Fruit fly (Drosophila melanogaster) whole organism, adult: ENCODE measurements around the gene Cdc14.

ENCODE experiments used
- CG12768 ChIP-seq: fragments of 200-800 bp; sonication (Bioruptor generic); optimal IDR thresholded peaks from 2 replicates; lab custom pipeline; 2017; ENCODE audit warnings: missing biosample characterization, missing genetic modification characterization, mild to moderate bottlenecking, moderate library complexity, missing genetic modification reagents
- CG14711 ChIP-seq: fragments of 200-800 bp; sonication (Bioruptor generic); optimal IDR thresholded peaks from 2 replicates; lab custom pipeline; 2018; ENCODE audit warnings: missing biosample characterization, mild to moderate bottlenecking, missing genetic modification characterization, moderate library complexity
- CG1620 ChIP-seq: fragments of 200-800 bp; sonication (Bioruptor generic); optimal IDR thresholded peaks from 2 replicates; lab custom pipeline; 2016; ENCODE audit warnings: missing biosample characterization, missing genetic modification characterization
- CG5204 ChIP-seq: fragments of 200-800 bp; sonication (Bioruptor generic); optimal IDR thresholded peaks from 2 replicates; lab custom pipeline; 2016; ENCODE audit warnings: missing biosample characterization, missing genetic modification characterization
- CG7045 ChIP-seq: fragments of 200-800 bp; sonication (Bioruptor generic); optimal IDR thresholded peaks from 2 replicates; lab custom pipeline; 2017; ENCODE audit warnings: missing biosample characterization, mild to moderate bottlenecking, missing genetic modification characterization
- Clk ChIP-seq: fragments of 200-800 bp; sonication (Bioruptor generic); optimal IDR thresholded peaks from 2 replicates; lab custom pipeline; 2017; ENCODE audit warnings: missing biosample characterization, missing genetic modification characterization
- Mnt ChIP-seq: fragments of 200-800 bp; sonication (Bioruptor generic); optimal IDR thresholded peaks from 2 replicates; lab custom pipeline; 2016; ENCODE audit warnings: missing biosample characterization, mild to moderate bottlenecking, missing genetic modification characterization
- cnc ChIP-seq, 2 experiments: fragments of >200 bp; optimal IDR thresholded peaks; 2 replicates each; lab custom pipeline; 2017
- kay ChIP-seq: fragments of 200-800 bp; sonication (Bioruptor generic); peaks from one replicate; lab custom pipeline; 2016; ENCODE audit warnings: missing biosample characterization, missing genetic modification characterization, borderline replicate concordance
- ovo ChIP-seq: fragments of 200-800 bp; sonication (Bioruptor generic); optimal IDR thresholded peaks from 2 replicates; lab custom pipeline; 2016; ENCODE audit warnings: missing biosample characterization, missing genetic modification characterization
- pad ChIP-seq: fragments of 200-800 bp; sonication (Bioruptor generic); optimal IDR thresholded peaks from 3 replicates; lab custom pipeline; 2017; ENCODE audit warnings: missing biosample characterization, missing genetic modification characterization, mild to moderate bottlenecking, moderate library complexity, missing genetic modification reagents
- tj ChIP-seq: fragments of 200-800 bp; sonication (Bioruptor generic); optimal IDR thresholded peaks from 3 replicates; lab custom pipeline; 2017; ENCODE audit warnings: missing biosample characterization, mild to moderate bottlenecking, missing genetic modification characterization, moderate library complexity
- toe ChIP-seq: fragments of 200-800 bp; sonication (Bioruptor generic); optimal IDR thresholded peaks from 2 replicates; lab custom pipeline; 2016; ENCODE audit warnings: missing biosample characterization, missing genetic modification characterization

dm6 chr2L:7799804-7800433 is 10.6 kb downstream of the Cdc14 start, which contains the start of the genes Herp and r2d2:
- peak; percentile 94 for TF ChIP-seq CG5204 (GFP tag; lab: Kevin White, UChicago)
- peak; percentile 97 for TF ChIP-seq toe (GFP tag; lab: Kevin White, UChicago)
- peak; percentile 84 for TF ChIP-seq kay (GFP tag; lab: Kevin White, UChicago)
- TF ChIP-seq CG14711 (tag; lab: Kevin White, UChicago), result peak; percentile 85
- peak; percentile 79 for TF ChIP-seq pad (GFP tag; lab: Kevin White, UChicago)
- peak; percentile 68 for TF ChIP-seq tj
- peak; percentile 90 for TF ChIP-seq Mnt (GFP tag; lab: Kevin White, UChicago)
- TF ChIP-seq cnc (optimal IDR thresholded peaks at IDR 0.05; lab: Kevin White, UChicago), result peak in 1 of 2 experiments; percentile 33
- peak; percentile 73 for TF ChIP-seq Clk (GFP tag; lab: Kevin White, UChicago)
- peak; percentile 96 for TF ChIP-seq CG12768 (GFP tag; lab: Kevin White, UChicago)
- TF ChIP-seq ovo (GFP tag; lab: Kevin White, UChicago), result peak; percentile 90
- TF ChIP-seq CG7045 (GFP tag; lab: Kevin White, UChicago), result peak; percentile 90
- peak; percentile 92 for TF ChIP-seq CG1620 (GFP tag; lab: Kevin White, UChicago)
